Fruit fly (Drosophila melanogaster): ENCODE data around the gene Taf6.

Taf6 gene

dm6 chr3L:19557197-19557995 is 41.5 kb upstream of the Taf6 start (continued):
- TF ChIP-seq CG16779 (tag; optimal IDR thresholded peaks at IDR 0.05) (peak; percentile 22), OdsH (GFP tag; optimal IDR thresholded peaks at IDR 0.05) (peak; percentile 73), Smox (GFP tag; optimal IDR thresholded peaks at IDR 0.05) (peak; percentile 44), eg (GFP tag; IDR thresholded peaks at IDR 0.05) (no peak), topi (GFP tag; optimal IDR thresholded peaks at IDR 0.05) (peak; percentile 25), CG6163 (GFP tag; IDR thresholded peaks at IDR 0.05) (peak; percentile 49; the same call in 1 of the 3 replicates), fd59A (GFP tag; optimal IDR thresholded peaks at IDR 0.05) (no peak), Blimp-1 (GFP tag; optimal IDR thresholded peaks at IDR 0.05) (peak; percentile 50), Eip78C (GFP tag) (peak; percentile 51), Met (GFP tag; optimal IDR thresholded peaks at IDR 0.05) (peak; percentile 32), CG1621 (tag; optimal IDR thresholded peaks at IDR 0.05) (peak; percentile 50), Eip93F (GFP tag; optimal IDR thresholded peaks at IDR 0.05) (no peak), Sox102F (GFP tag; optimal IDR thresholded peaks at IDR 0.05) (no peak), Hr38 (GFP tag; optimal IDR thresholded peaks at IDR 0.05) (no peak), dsx (GFP tag; optimal IDR thresholded peaks at IDR 0.05; ENCODE audit: poor library complexity, severe bottlenecking) (no peak), salr (GFP tag; optimal IDR thresholded peaks at IDR 0.05) (peak in 1 of 2 experiments; percentile 82), CG10631 (GFP tag; optimal IDR thresholded peaks at IDR 0.05) (peak; percentile 84), Lpt (GFP tag; optimal IDR thresholded peaks at IDR 0.05) (no peak), fkh (GFP tag; optimal IDR thresholded peaks at IDR 0.05) (no peak), CG8632 (GFP tag; optimal IDR thresholded peaks at IDR 0.05) (peak; percentile 80), achi (GFP tag; optimal IDR thresholded peaks at IDR 0.05) (peak; percentile 66), CG7368 (GFP tag; optimal IDR thresholded peaks at IDR 0.05) (no peak), CG8319 (GFP tag; optimal IDR thresholded peaks at IDR 0.05) (peak; percentile 39), CG6808 (GFP tag; optimal IDR thresholded peaks at IDR 0.05) (peak; percentile 63), Gug (GFP tag; IDR thresholded peaks at IDR 0.05) (no peak), CG11762 (GFP tag; optimal IDR thresholded peaks at IDR 0.05; ENCODE audit: insufficient read depth) (peak; percentile 41), acj6 (GFP tag; optimal IDR thresholded peaks at IDR 0.05) (peak; percentile 72), CG11902 (GFP tag; optimal IDR thresholded peaks at IDR 0.05) (peak; percentile 19), ss (GFP tag; optimal IDR thresholded peaks at IDR 0.05) (peak; percentile 54 to 76), Eip75B (GFP tag; optimal IDR thresholded peaks at IDR 0.05) (peak; percentile 0), lz (GFP tag; optimal IDR thresholded peaks at IDR 0.05) (peak; percentile 28), Sox14 (GFP tag; optimal IDR thresholded peaks at IDR 0.05) (no peak), CG8119 (GFP tag; IDR thresholded peaks at IDR 0.05) (peak; percentile 65), pdm3 (GFP tag; optimal IDR thresholded peaks at IDR 0.05) (no peak)

dm6 chr3L:19557996-19558375 is 40.9 kb upstream of the Taf6 start:
- TF ChIP-seq Eip78C (GFP tag), result peak; percentile 70
- peak; percentile 40 for TF ChIP-seq CG6808 (GFP tag; optimal IDR thresholded peaks at IDR 0.05)
- TF ChIP-seq dsx (GFP tag; optimal IDR thresholded peaks at IDR 0.05; ENCODE audit: poor library complexity, severe bottlenecking), result peak; percentile 85
- TF ChIP-seq Ets96B (tag; optimal IDR thresholded peaks at IDR 0.05), result no peak
- TF ChIP-seq Smox (GFP tag; optimal IDR thresholded peaks at IDR 0.05), result no peak
- TF ChIP-seq Sox14 (GFP tag; optimal IDR thresholded peaks at IDR 0.05), result no peak
- peak; percentile 34 for TF ChIP-seq svp (GFP tag)

DNA sequence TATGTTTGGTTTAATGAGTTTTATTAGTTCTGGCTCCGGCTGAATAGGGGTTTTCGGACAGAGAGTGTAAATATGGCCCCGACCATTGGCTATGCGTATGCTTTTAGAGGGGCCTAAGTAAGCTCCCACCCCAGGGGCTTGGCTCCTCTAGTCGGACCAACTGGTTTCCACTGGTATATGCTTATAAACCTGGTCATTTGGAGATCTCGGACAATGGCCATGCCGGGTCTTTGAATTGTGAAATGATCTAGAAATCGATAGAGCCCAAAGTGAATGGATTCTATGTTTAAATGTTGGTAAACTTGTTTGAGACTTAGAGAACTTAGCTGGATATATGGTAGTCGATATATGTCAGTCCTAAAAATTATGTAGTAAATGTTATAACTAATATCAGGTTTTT is 40.2 kb upstream of the Taf6 start:
- TF ChIP-seq CG6276 (GFP tag; optimal IDR thresholded peaks at IDR 0.05), result no peak
- peak; percentile 25 for TF ChIP-seq Eip78C (GFP tag)
